Worm (Caenorhabditis elegans) whole organism, L2 larva: ENCODE measurements around the gene sqt-1.

Source experiments
- C34F6.9 ChIP-seq: fragments of 150-350 bp; optimal IDR thresholded peaks from 2 replicates; lab custom pipeline; 2014; ENCODE audit warnings: missing biosample characterization, missing genetic modification characterization
- F13H6.1 ChIP-seq: sonication (generic microtip); optimal IDR thresholded peaks from 2 replicates; lab custom pipeline; 2016; ENCODE audit warnings: missing genetic modification characterization, missing compliant biosample characterization
- R02D3.7 ChIP-seq: fragments of 150-350 bp; optimal IDR thresholded peaks from 2 replicates; lab custom pipeline; 2014; ENCODE audit warnings: missing biosample characterization, missing genetic modification characterization
- Y55F3AM.14 ChIP-seq: fragments of 200-800 bp; sonication (Bioruptor generic); optimal IDR thresholded peaks from 2 replicates; lab custom pipeline; 2018; ENCODE audit warnings: mild to moderate bottlenecking, missing genetic modification characterization, missing compliant biosample characterization
- alr-1 ChIP-seq: fragments of 150-350 bp; optimal IDR thresholded peaks from 2 replicates; lab custom pipeline; 2014; ENCODE audit warnings: missing biosample characterization, missing genetic modification characterization
- aly-2 ChIP-seq: fragments of 150-350 bp; optimal IDR thresholded peaks from 2 replicates; lab custom pipeline; 2014; ENCODE audit warnings: missing biosample characterization, missing genetic modification characterization
- ama-1 ChIP-seq: fragments of 150-350 bp; optimal IDR thresholded peaks from 2 replicates; lab custom pipeline; 2018; ENCODE audit warnings: inconsistent platforms
- blmp-1 ChIP-seq: sonication (generic microtip); optimal IDR thresholded peaks from 2 replicates; lab custom pipeline; 2017; ENCODE audit warnings: missing genetic modification characterization, mild to moderate bottlenecking, missing compliant biosample characterization, antibody characterized with exemption, moderate library complexity; ENCODE audit not compliant: insufficient read depth
- ceh-16 ChIP-seq: fragments of 150-350 bp; optimal IDR thresholded peaks from 2 replicates; lab custom pipeline; 2014; ENCODE audit warnings: missing biosample characterization, missing genetic modification characterization
- crh-2 ChIP-seq: sonication (generic microtip); optimal IDR thresholded peaks from 2 replicates; lab custom pipeline; 2017; ENCODE audit warnings: missing biosample characterization, missing genetic modification characterization
- dmd-4 ChIP-seq: sonication (generic microtip); optimal IDR thresholded peaks from 2 replicates; lab custom pipeline; 2017; ENCODE audit warnings: missing biosample characterization, missing genetic modification characterization
- egl-27 ChIP-seq: sonication (generic microtip); optimal IDR thresholded peaks from 3 replicates; lab custom pipeline; 2017; ENCODE audit warnings: missing biosample characterization, missing genetic modification reagents, missing genetic modification characterization
- elt-1 ChIP-seq: fragments of 150-350 bp; optimal IDR thresholded peaks from 2 replicates; lab custom pipeline; 2014; ENCODE audit warnings: missing biosample characterization, missing genetic modification characterization
- elt-3 ChIP-seq: sonication (generic microtip); optimal IDR thresholded peaks from 2 replicates; lab custom pipeline; 2017; ENCODE audit warnings: missing biosample characterization, missing genetic modification characterization
- fos-1 ChIP-seq: fragments of 150-350 bp; optimal IDR thresholded peaks from 2 replicates; lab custom pipeline; 2014; ENCODE audit warnings: missing biosample characterization, missing genetic modification characterization
- gmeb-1 ChIP-seq: fragments of 150-350 bp; optimal IDR thresholded peaks from 2 replicates; lab custom pipeline; 2014; ENCODE audit warnings: missing biosample characterization, missing genetic modification characterization
- lin-11 ChIP-seq: fragments of 150-350 bp; sonication (generic microtip); optimal IDR thresholded peaks from 2 replicates; lab custom pipeline; 2014; ENCODE audit warnings: missing biosample characterization, missing genetic modification characterization, inconsistent platforms, mixed read lengths
- lin-13 ChIP-seq: fragments of 150-350 bp; optimal IDR thresholded peaks from 2 replicates; lab custom pipeline; 2014; ENCODE audit warnings: missing biosample characterization, missing genetic modification reagents, missing genetic modification characterization
- lin-39 ChIP-seq: fragments of 150-350 bp; optimal IDR thresholded peaks from 2 replicates; lab custom pipeline; 2014; ENCODE audit warnings: missing biosample characterization, missing genetic modification reagents, missing genetic modification characterization
- lsy-2 ChIP-seq, 2 experiments: fragments of 150-350 bp in 1 of 2; sonication (generic microtip) in 1 of 2; optimal IDR thresholded peaks; 2 replicates each; lab custom pipeline; 2014 to 2017; ENCODE audit warnings: missing biosample characterization in 2 of 2, missing genetic modification characterization in 2 of 2
- mab-5 ChIP-seq: fragments of 150-350 bp; optimal IDR thresholded peaks from 2 replicates; lab custom pipeline; 2014; ENCODE audit warnings: missing biosample characterization, missing genetic modification characterization
- mbf-1 ChIP-seq: sonication (generic microtip); optimal IDR thresholded peaks from 2 replicates; lab custom pipeline; 2017; ENCODE audit warnings: missing biosample characterization, missing genetic modification characterization
- mdl-1 ChIP-seq, 2 experiments: fragments of 150-350 bp in 1 of 2; sonication (generic microtip) in 1 of 2; optimal IDR thresholded peaks; 2 replicates each; lab custom pipeline; 2017; ENCODE audit warnings: missing biosample characterization in 2 of 2, missing genetic modification characterization in 2 of 2
- nhr-10 ChIP-seq: sonication (generic microtip); optimal IDR thresholded peaks from 2 replicates; lab custom pipeline; 2017; ENCODE audit warnings: missing biosample characterization, missing genetic modification characterization
- nhr-11 ChIP-seq: fragments of 150-350 bp; optimal IDR thresholded peaks from 2 replicates; lab custom pipeline; 2014; ENCODE audit warnings: missing biosample characterization, missing genetic modification characterization
- nhr-129 ChIP-seq: fragments of 150-350 bp; optimal IDR thresholded peaks from 2 replicates; lab custom pipeline; 2014; ENCODE audit warnings: missing biosample characterization, missing genetic modification characterization
- nhr-21 ChIP-seq: fragments of 150-350 bp; optimal IDR thresholded peaks from 2 replicates; lab custom pipeline; 2014; ENCODE audit warnings: missing biosample characterization, missing genetic modification characterization
- nhr-23 ChIP-seq: fragments of 150-350 bp; optimal IDR thresholded peaks from 2 replicates; lab custom pipeline; 2014; ENCODE audit warnings: missing biosample characterization, missing genetic modification reagents, missing genetic modification characterization
- nhr-237 ChIP-seq: fragments of 150-350 bp; optimal IDR thresholded peaks from 2 replicates; lab custom pipeline; 2014; ENCODE audit warnings: missing biosample characterization, missing genetic modification characterization
- nhr-25 ChIP-seq: fragments of 150-350 bp; sonication (generic microtip); optimal IDR thresholded peaks from 3 replicates; lab custom pipeline; 2014; ENCODE audit warnings: missing biosample characterization, missing genetic modification characterization
- nhr-6 ChIP-seq: fragments of 150-350 bp; optimal IDR thresholded peaks from 2 replicates; lab custom pipeline; 2014; ENCODE audit warnings: missing biosample characterization, missing genetic modification characterization
- nhr-77 ChIP-seq: fragments of 150-350 bp; optimal IDR thresholded peaks from 2 replicates; lab custom pipeline; 2014; ENCODE audit warnings: missing biosample characterization, missing genetic modification characterization
- peb-1 ChIP-seq: fragments of 150-350 bp; optimal IDR thresholded peaks from 2 replicates; lab custom pipeline; 2014; ENCODE audit warnings: missing biosample characterization, missing genetic modification characterization
- sem-4 ChIP-seq: fragments of 150-350 bp; optimal IDR thresholded peaks from 2 replicates; lab custom pipeline; 2014; ENCODE audit warnings: missing biosample characterization, missing genetic modification reagents, missing genetic modification characterization
- skn-1 ChIP-seq: sonication (generic microtip); optimal IDR thresholded peaks from 2 replicates; lab custom pipeline; 2017; ENCODE audit warnings: missing biosample characterization, missing genetic modification characterization
- sma-3 ChIP-seq: sonication (generic microtip); optimal IDR thresholded peaks from 2 replicates; lab custom pipeline; 2016; ENCODE audit warnings: missing genetic modification reagents, missing genetic modification characterization, missing compliant biosample characterization
- sma-9 ChIP-seq, 2 experiments: fragments of 150-350 bp in 1 of 2; sonication (generic microtip) in 1 of 2; optimal IDR thresholded peaks; 2 replicates each; lab custom pipeline; 2014 to 2016; ENCODE audit warnings: missing genetic modification characterization in 2 of 2, mild to moderate bottlenecking in 1 of 2, missing biosample characterization in 1 of 2, missing compliant biosample characterization in 1 of 2, missing genetic modification reagents in 1 of 2, moderate library complexity in 1 of 2
- snpc-4 ChIP-seq: fragments of 150-350 bp; optimal IDR thresholded peaks from 2 replicates; lab custom pipeline; 2014; ENCODE audit warnings: missing biosample characterization, missing genetic modification characterization
- unc-39 ChIP-seq: fragments of 150-350 bp; optimal IDR thresholded peaks from 2 replicates; lab custom pipeline; 2014; ENCODE audit warnings: missing biosample characterization, missing genetic modification characterization
- unc-55 ChIP-seq: fragments of 150-350 bp; sonication (generic microtip); optimal IDR thresholded peaks from 3 replicates; lab custom pipeline; 2014; ENCODE audit warnings: missing biosample characterization, missing genetic modification reagents, missing genetic modification characterization
- unc-62 ChIP-seq: fragments of 150-350 bp; optimal IDR thresholded peaks from 2 replicates; lab custom pipeline; 2014; ENCODE audit warnings: missing biosample characterization, missing genetic modification reagents, missing genetic modification characterization
- zag-1 ChIP-seq: fragments of 150-350 bp; optimal IDR thresholded peaks from 2 replicates; lab custom pipeline; 2014; ENCODE audit warnings: missing biosample characterization, missing genetic modification characterization
- ztf-11 ChIP-seq: sonication (generic microtip); optimal IDR thresholded peaks from 2 replicates; lab custom pipeline; 2017; ENCODE audit warnings: missing biosample characterization, missing genetic modification characterization
- ztf-4 ChIP-seq: fragments of 150-350 bp; optimal IDR thresholded peaks from 2 replicates; lab custom pipeline; 2014; ENCODE audit warnings: missing biosample characterization, missing genetic modification characterization

The sqt-1 gene

DNA sequence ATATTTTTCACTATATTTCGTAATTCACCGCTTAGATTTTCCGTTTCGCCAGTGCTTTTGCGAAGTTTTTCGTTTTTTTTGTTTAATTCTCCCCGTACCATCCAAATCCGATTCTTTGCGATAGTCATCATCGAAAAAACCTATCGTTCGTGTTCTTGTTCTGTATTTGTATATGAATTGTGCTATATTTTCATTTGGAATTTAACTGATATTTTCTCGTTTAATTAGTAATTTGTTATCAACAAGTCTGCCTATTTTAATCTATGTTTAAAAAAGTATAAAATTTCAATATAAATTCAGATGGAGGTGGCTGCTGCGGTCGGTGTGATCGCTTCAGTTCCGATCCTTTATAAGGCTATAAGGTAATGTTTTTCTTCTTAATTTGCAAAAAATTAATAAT, 35.0 kb downstream of the sqt-1 start, which contains the start of gene samp-1:
Gene samp-1, plus strand, starts transcription at position 301 of the 400 bp plus-strand sequence.
- TF ChIP-seq crh-2 (tag; lab: Kevin White, UChicago), result no peak
- no peak for TF ChIP-seq snpc-4 (tag; lab: Kevin White, UChicago)
- TF ChIP-seq zag-1 (tag; lab: Kevin White, UChicago), result no peak
- no peak for TF ChIP-seq R02D3.7
- no peak for TF ChIP-seq skn-1 (tag; lab: Kevin White, UChicago)
- no peak for TF ChIP-seq unc-39
- no peak for TF ChIP-seq gmeb-1 (tag; lab: Kevin White, UChicago)
- no peak for TF ChIP-seq mdl-1 (tag; optimal IDR thresholded peaks at IDR 0.05; lab: Kevin White, UChicago)
- TF ChIP-seq nhr-21 (tag; lab: Kevin White, UChicago), result no peak
- TF ChIP-seq lin-13, result no peak
- no peak for TF ChIP-seq C34F6.9
- TF ChIP-seq, all 48 proteins: peak for 0

- TF ChIP-seq nhr-237 (tag; lab: Kevin White, UChicago) (no peak), unc-62 (GFP tag; lab: Kevin White, UChicago) (no peak), snpc-4 (tag; lab: Kevin White, UChicago) (no peak), Y55F3AM.14 (GFP tag; lab: Kevin White, UChicago) (no peak), fos-1 (tag; lab: Kevin White, UChicago) (no peak)
Measured at ce11 chrII:11301059-11301458, 36.6 kb downstream of the sqt-1 start, which contains the start of gene raga-1. raga-1 (plus strand) TSS chrII:11301359.

ce11 chrII:11297217-11297738, 40.4 kb downstream of the sqt-1 start, which contains the start of gene saps-1:
saps-1 (plus strand) TSS chrII:11297688.
- TF ChIP-seq C34F6.9 (peak; percentile 10), fos-1 (tag; lab: Kevin White, UChicago) (peak; percentile 31), gmeb-1 (tag; lab: Kevin White, UChicago) (peak; percentile 35), lin-39 (tag; lab: Kevin White, UChicago) (no peak), lsy-2 (tag; optimal IDR thresholded peaks at IDR 0.05; lab: Kevin White, UChicago) (peak in 1 of 2 experiments; percentile 36), Y55F3AM.14 (GFP tag; lab: Kevin White, UChicago) (no peak), unc-55 (GFP tag; lab: Kevin White, UChicago) (peak; percentile 25), nhr-129 (tag; lab: Kevin White, UChicago) (peak; percentile 25)

ce11 chrII:11293433-11293832, 44.2 kb downstream of the sqt-1 start, which contains the start of gene C47G2.4:
C47G2.4 (minus strand) TSS chrII:11293606.
- TF ChIP-seq ztf-11 (tag; lab: Kevin White, UChicago) (no peak), ama-1 (no peak), nhr-25 (tag; lab: Kevin White, UChicago) (peak; percentile 58), sem-4 (tag; lab: Kevin White, UChicago) (no peak), gmeb-1 (tag; lab: Kevin White, UChicago) (peak; percentile 70), mab-5 (no peak), snpc-4 (tag; lab: Kevin White, UChicago) (peak; percentile 12), sma-3 (GFP tag; lab: Kevin White, UChicago) (peak; percentile 66), lin-13 (peak; percentile 79), nhr-6 (tag; lab: Kevin White, UChicago) (peak; percentile 10), lin-11 (tag; lab: Kevin White, UChicago) (peak; percentile 27), skn-1 (tag; lab: Kevin White, UChicago) (no peak), R02D3.7 (no peak), mdl-1 (tag; optimal IDR thresholded peaks at IDR 0.05; lab: Kevin White, UChicago) (no peak), nhr-129 (tag; lab: Kevin White, UChicago) (peak; percentile 60), fos-1 (tag; lab: Kevin White, UChicago) (peak; percentile 17), aly-2 (tag; lab: Kevin White, UChicago) (no peak), unc-55 (GFP tag; lab: Kevin White, UChicago) (peak; percentile 75), elt-1 (tag; lab: Kevin White, UChicago) (no peak), nhr-237 (tag; lab: Kevin White, UChicago) (no peak), ztf-4 (tag; lab: Kevin White, UChicago) (peak; percentile 53), blmp-1 (tag; lab: Kevin White, UChicago) (peak; percentile 34), unc-39 (no peak), nhr-77 (tag; lab: Kevin White, UChicago) (no peak), C34F6.9 (peak; percentile 79), ceh-16 (peak; percentile 18), dmd-4 (tag; lab: Kevin White, UChicago) (no peak), nhr-23 (tag; lab: Kevin White, UChicago) (no peak), elt-3 (tag; lab: Kevin White, UChicago) (no peak), peb-1 (tag; lab: Kevin White, UChicago) (no peak), alr-1 (tag; lab: Kevin White, UChicago) (no peak), lsy-2 (tag; optimal IDR thresholded peaks at IDR 0.05; lab: Kevin White, UChicago) (peak; percentile 37 to 79), nhr-10 (no peak), nhr-11 (tag; lab: Kevin White, UChicago) (no peak), mbf-1 (tag; lab: Kevin White, UChicago) (no peak), F13H6.1 (peak; percentile 53), crh-2 (tag; lab: Kevin White, UChicago) (peak; percentile 76), egl-27 (tag; lab: Kevin White, UChicago) (peak; percentile 31), unc-62 (GFP tag; lab: Kevin White, UChicago) (no peak), sma-9 (GFP tag; optimal IDR thresholded peaks at IDR 0.05; lab: Kevin White, UChicago) (peak; percentile 67), sma-9 (tag; optimal IDR thresholded peaks at IDR 0.05; lab: Kevin White, UChicago) (no peak)
